Fruit fly (Drosophila melanogaster) whole organism, embryonic: Measurements from ENCODE around the gene ash1.

Source experiments
- Abd-B ChIP-seq: fragments of 200-800 bp; sonication (Bioruptor generic); optimal IDR thresholded peaks from 2 replicates; lab custom pipeline; 2018; ENCODE audit warnings: missing biosample characterization, mild to moderate bottlenecking, missing genetic modification characterization, moderate library complexity
- Ada2b ChIP-seq: fragments of 200-800 bp; sonication (Bioruptor generic); IDR thresholded peaks from 2 replicates; pipeline ENCODE4 v1.3.6; 2022; ENCODE audit warnings: missing biosample characterization, missing genetic modification characterization
- Adf1 ChIP-seq: fragments of 200-800 bp; sonication (Bioruptor generic); IDR thresholded peaks from 2 replicates; pipeline ENCODE4 v1.3.6; 2022; ENCODE audit warnings: missing biosample characterization, missing genetic modification characterization
- Blimp-1 ChIP-seq: fragments of 200-800 bp; sonication (Bioruptor generic); optimal IDR thresholded peaks from 3 replicates; lab custom pipeline; 2018; ENCODE audit warnings: missing biosample characterization, missing genetic modification characterization, mild to moderate bottlenecking, moderate library complexity, missing genetic modification reagents
- CG11085 ChIP-seq: fragments of 200-800 bp; sonication (Bioruptor generic); IDR thresholded peaks from 2 replicates; pipeline ENCODE4 v1.3.6; 2022; ENCODE audit warnings: missing biosample characterization, missing genetic modification characterization
- CG11504 ChIP-seq: fragments of 200-800 bp; sonication (Bioruptor generic); optimal IDR thresholded peaks from 3 replicates; lab custom pipeline; 2019; ENCODE audit warnings: missing biosample characterization, mild to moderate bottlenecking, missing genetic modification characterization, moderate library complexity
- CG11696 ChIP-seq: fragments of 200-800 bp; sonication (Bioruptor generic); IDR thresholded peaks from 2 replicates; pipeline ENCODE4 v1.3.6; 2022; ENCODE audit warnings: missing biosample characterization, missing genetic modification characterization
- CG1602 ChIP-seq: fragments of 200-800 bp; sonication (Bioruptor generic); optimal IDR thresholded peaks from 3 replicates; lab custom pipeline; 2016; ENCODE audit warnings: missing biosample characterization, missing genetic modification characterization
- CG1647 ChIP-seq: fragments of 200-800 bp; sonication (Bioruptor generic); optimal IDR thresholded peaks from 3 replicates; lab custom pipeline; 2016; ENCODE audit warnings: missing biosample characterization, missing genetic modification characterization
- CG18011 ChIP-seq: fragments of 200-800 bp; sonication (Bioruptor generic); optimal IDR thresholded peaks from 2 replicates; lab custom pipeline; 2017; ENCODE audit warnings: missing biosample characterization, missing genetic modification characterization, mild to moderate bottlenecking, moderate library complexity, missing genotype
- CG18262 ChIP-seq: fragments of 200-800 bp; optimal IDR thresholded peaks from 3 replicates; lab custom pipeline; 2019; ENCODE audit warnings: missing biosample characterization, mild to moderate bottlenecking, missing genetic modification characterization, moderate library complexity
- CG18599 ChIP-seq: fragments of 200-800 bp; sonication (Bioruptor generic); optimal IDR thresholded peaks from 3 replicates; lab custom pipeline; 2017; ENCODE audit warnings: missing biosample characterization, missing genetic modification characterization, mild to moderate bottlenecking, moderate library complexity, missing genetic modification reagents
- CG18619 ChIP-seq: fragments of 200-800 bp; sonication (Bioruptor generic); optimal IDR thresholded peaks from 3 replicates; lab custom pipeline; 2017; ENCODE audit warnings: missing biosample characterization, mild to moderate bottlenecking, missing genetic modification characterization
- CG18764 ChIP-seq: fragments of 200-800 bp; sonication (Bioruptor generic); optimal IDR thresholded peaks from 3 replicates; lab custom pipeline; 2016; ENCODE audit warnings: missing biosample characterization, missing genetic modification characterization
- CG30431 ChIP-seq: fragments of 200-800 bp; sonication (Bioruptor generic); optimal IDR thresholded peaks from 2 replicates; lab custom pipeline; 2017; ENCODE audit warnings: missing biosample characterization, missing genetic modification characterization
- CG4282 ChIP-seq: fragments of 200-800 bp; sonication (Bioruptor generic); optimal IDR thresholded peaks from 2 replicates; lab custom pipeline; 2016; ENCODE audit warnings: missing biosample characterization, missing genetic modification characterization
- CG7987 ChIP-seq: fragments of 200-800 bp; sonication (Bioruptor generic); optimal IDR thresholded peaks from 2 replicates; lab custom pipeline; 2018; ENCODE audit warnings: missing biosample characterization, mild to moderate bottlenecking, missing genetic modification characterization, moderate library complexity
- CG8281 ChIP-seq: fragments of 200-800 bp; sonication (Bioruptor generic); optimal IDR thresholded peaks from 2 replicates; lab custom pipeline; 2018; ENCODE audit warnings: missing biosample characterization, mild to moderate bottlenecking, missing genetic modification characterization, moderate library complexity
- CG9817 ChIP-seq: fragments of 200-800 bp; sonication (Bioruptor generic); optimal IDR thresholded peaks from 2 replicates; lab custom pipeline; 2018; ENCODE audit warnings: missing biosample characterization, mild to moderate bottlenecking, missing genetic modification characterization, moderate library complexity
- CkIIα-i1 ChIP-seq: fragments of 200-800 bp; sonication (Bioruptor generic); IDR thresholded peaks from 2 replicates; pipeline ENCODE4 v1.3.6; 2022; ENCODE audit warnings: missing biosample characterization, missing genetic modification characterization
- CoRest ChIP-seq: fragments of 200-800 bp; sonication (Bioruptor generic); optimal IDR thresholded peaks from 3 replicates; lab custom pipeline; 2018; ENCODE audit warnings: missing biosample characterization, mild to moderate bottlenecking, missing genetic modification characterization, moderate library complexity
- Deaf1 ChIP-seq: fragments of 200-800 bp; optimal IDR thresholded peaks from 3 replicates; lab custom pipeline; 2019; ENCODE audit warnings: missing biosample characterization, mild to moderate bottlenecking, missing genetic modification characterization, moderate library complexity
- Dip3 ChIP-seq: fragments of 200-800 bp; sonication (Bioruptor generic); optimal IDR thresholded peaks from 3 replicates; lab custom pipeline; 2016; ENCODE audit warnings: missing biosample characterization, missing genetic modification characterization
- Doc3 ChIP-seq: fragments of 200-800 bp; sonication (Bioruptor generic); IDR thresholded peaks from 3 replicates; pipeline ENCODE4 v1.3.6; 2022; ENCODE audit warnings: missing biosample characterization, missing genetic modification characterization; ENCODE audit not compliant: partially characterized antibody
- GATAe ChIP-seq: fragments of 200-800 bp; sonication (Bioruptor generic); conservative IDR thresholded peaks from 2 replicates; pipeline ENCODE4 v1.3.6; 2022; ENCODE audit warnings: missing biosample characterization, missing genetic modification characterization
- H15 ChIP-seq: fragments of 200-800 bp; sonication (Bioruptor generic); IDR thresholded peaks from 3 replicates; pipeline ENCODE4 v1.3.6; 2022; ENCODE audit warnings: missing biosample characterization, missing genetic modification characterization
- Kr ChIP-seq: fragments of 200-800 bp; sonication (Bioruptor generic); optimal IDR thresholded peaks from 2 replicates; lab custom pipeline; 2017; ENCODE audit warnings: missing biosample characterization, mild to moderate bottlenecking, missing genetic modification characterization
- Meics ChIP-seq: fragments of 200-800 bp; sonication (Bioruptor generic); optimal IDR thresholded peaks from 2 replicates; lab custom pipeline; 2017; ENCODE audit warnings: missing biosample characterization, mild to moderate bottlenecking, missing genetic modification characterization
- NC2α ChIP-seq: fragments of 200-800 bp; sonication (Bioruptor generic); optimal IDR thresholded peaks from 2 replicates; lab custom pipeline; 2016; ENCODE audit warnings: missing biosample characterization, missing genetic modification characterization
- NK7.1 ChIP-seq: fragments of 200-800 bp; sonication (Bioruptor generic); optimal IDR thresholded peaks from 3 replicates; lab custom pipeline; 2016; ENCODE audit warnings: missing biosample characterization, missing genetic modification characterization
- Nf-YA ChIP-seq: fragments of 200-800 bp; sonication (Bioruptor generic); IDR thresholded peaks from 2 replicates; pipeline ENCODE4 v1.3.6; 2022; ENCODE audit warnings: missing biosample characterization, missing genetic modification characterization
- NfI ChIP-seq: fragments of 200-800 bp; sonication (Bioruptor generic); optimal IDR thresholded peaks from 3 replicates; lab custom pipeline; 2018; ENCODE audit warnings: missing biosample characterization, mild to moderate bottlenecking, missing genetic modification characterization, moderate library complexity
- Pdp1 ChIP-seq, 2 experiments: fragments of 200-800 bp; sonication (Bioruptor generic); optimal IDR thresholded peaks; 3 replicates each; lab custom pipeline; 2016; ENCODE audit warnings: missing biosample characterization in 2 of 2, missing genetic modification characterization in 2 of 2, mild to moderate bottlenecking in 1 of 2, moderate library complexity in 1 of 2
- Ravus ChIP-seq: fragments of 200-800 bp; sonication (Bioruptor generic); IDR thresholded peaks from 2 replicates; pipeline ENCODE4 v1.3.6; 2022; ENCODE audit warnings: missing biosample characterization, missing genetic modification characterization
- Rx ChIP-seq: fragments of 200-800 bp; sonication (Bioruptor generic); IDR thresholded peaks from 2 replicates; pipeline ENCODE4 v1.3.6; 2022; ENCODE audit warnings: missing biosample characterization, missing genetic modification characterization
- YL-1 ChIP-seq: fragments of 200-800 bp; sonication (Bioruptor generic); optimal IDR thresholded peaks from 3 replicates; lab custom pipeline; 2017; ENCODE audit warnings: missing biosample characterization, mild to moderate bottlenecking, missing genetic modification characterization
- bigmax ChIP-seq: fragments of 200-800 bp; sonication (Bioruptor generic); optimal IDR thresholded peaks from 2 replicates; lab custom pipeline; 2018; ENCODE audit warnings: missing biosample characterization, mild to moderate bottlenecking, missing genetic modification characterization
- chif ChIP-seq, 2 experiments: fragments of 200-800 bp; sonication (Bioruptor generic); optimal IDR thresholded peaks; 3 replicates each; lab custom pipeline; 2016; ENCODE audit warnings: missing biosample characterization in 2 of 2, missing genetic modification characterization in 2 of 2
- chn ChIP-seq: fragments of 200-800 bp; sonication (Bioruptor generic); optimal IDR thresholded peaks from 2 replicates; lab custom pipeline; 2016; ENCODE audit warnings: missing biosample characterization, missing genetic modification characterization
- da ChIP-seq: fragments of 200-800 bp; sonication (Bioruptor generic); optimal IDR thresholded peaks from 2 replicates; lab custom pipeline; 2016; ENCODE audit warnings: missing biosample characterization, missing genetic modification characterization
- emc ChIP-seq: fragments of 200-800 bp; sonication (Bioruptor generic); optimal IDR thresholded peaks from 2 replicates; lab custom pipeline; 2016; ENCODE audit warnings: missing biosample characterization, missing genetic modification characterization
- fd102C ChIP-seq: fragments of 200-800 bp; sonication (Bioruptor generic); optimal IDR thresholded peaks from 2 replicates; lab custom pipeline; 2018; ENCODE audit warnings: missing biosample characterization, mild to moderate bottlenecking, missing genetic modification characterization, moderate library complexity
- hb ChIP-seq: fragments of 200-800 bp; sonication (Bioruptor generic); IDR thresholded peaks from 3 replicates; pipeline ENCODE4 v1.3.6; 2022; ENCODE audit warnings: missing biosample characterization, missing genetic modification characterization; ENCODE audit not compliant: partially characterized antibody
- knrl ChIP-seq: fragments of 200-800 bp; sonication (Bioruptor generic); IDR thresholded peaks from 3 replicates; pipeline ENCODE4 v1.3.6; 2022; ENCODE audit warnings: missing biosample characterization, missing genetic modification characterization; ENCODE audit not compliant: partially characterized antibody
- lov ChIP-seq, 2 experiments: fragments of 200-800 bp in 1 of 2; fragments of >200 bp in 1 of 2; sonication (Bioruptor generic) in 1 of 2; IDR thresholded peaks in 1 of 2; optimal IDR thresholded peaks in 1 of 2; 2 replicates in 1 of 2; 3 replicates in 1 of 2; pipeline versions ENCODE4 v1.3.6 to Lab custom; 2017 to 2022; ENCODE audit warnings: missing biosample characterization in 1 of 2, missing genetic modification characterization in 1 of 2
- nau ChIP-seq: fragments of 200-800 bp; sonication (Bioruptor generic); optimal IDR thresholded peaks from 3 replicates; lab custom pipeline; 2017; ENCODE audit warnings: missing biosample characterization, mild to moderate bottlenecking, missing genetic modification characterization, missing genetic modification reagents
- org-1 ChIP-seq: fragments of 200-800 bp; sonication (Bioruptor generic); optimal IDR thresholded peaks from 2 replicates; lab custom pipeline; 2017; ENCODE audit warnings: missing biosample characterization, missing genetic modification characterization
- pho ChIP-seq: fragments of 200-800 bp; sonication (Bioruptor generic); optimal IDR thresholded peaks from 2 replicates; lab custom pipeline; 2016; ENCODE audit warnings: missing biosample characterization, missing genetic modification characterization
- slou ChIP-seq: fragments of 200-800 bp; sonication (Bioruptor generic); optimal IDR thresholded peaks from 3 replicates; lab custom pipeline; 2016; ENCODE audit warnings: missing biosample characterization, missing genetic modification characterization

The ash1 gene

DNA sequence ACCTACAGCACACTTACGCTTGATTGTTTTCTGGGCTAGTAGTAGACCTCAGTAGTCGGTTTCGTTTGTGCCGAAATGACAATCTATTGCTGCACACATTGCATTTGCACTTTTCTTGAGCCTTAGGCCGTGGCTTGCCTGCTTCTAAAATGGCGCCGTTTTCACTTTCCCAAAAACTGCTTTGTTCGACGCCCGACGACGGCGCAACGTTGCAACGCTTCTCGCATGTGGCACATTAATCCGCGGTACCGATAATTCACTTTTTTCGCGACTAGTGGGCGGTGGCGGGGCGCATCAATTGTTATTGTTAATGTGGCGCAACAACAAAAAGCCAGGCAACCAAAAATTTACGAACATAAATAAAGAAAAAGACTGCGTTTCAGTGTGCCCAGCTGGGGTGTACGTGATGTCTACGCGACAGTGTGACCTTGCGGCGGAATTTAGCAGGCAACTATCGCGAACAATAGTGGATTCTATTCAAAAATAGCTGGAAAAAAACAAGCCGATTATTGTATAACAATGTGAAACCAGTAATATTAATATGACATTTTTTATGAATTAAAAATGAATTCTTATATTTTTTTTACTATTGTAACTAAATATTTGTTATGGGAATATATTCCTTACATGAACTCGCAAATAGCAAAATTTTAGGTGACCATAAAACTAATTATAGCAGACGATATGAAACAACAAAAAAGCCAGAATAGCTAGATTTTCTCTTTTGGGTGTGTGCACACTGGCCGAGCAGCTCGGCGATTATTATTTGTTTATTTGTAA, at the start of gene ash1, which contains the start of gene Taf6 (continued):
- TF ChIP-seq CG30431 (GFP tag; lab: Kevin White, UChicago), result no peak
- TF ChIP-seq Kr (GFP tag; lab: Kevin White, UChicago), result no peak
- TF ChIP-seq CG9817 (tag; lab: Kevin White, UChicago), result no peak
- TF ChIP-seq NfI (GFP tag; lab: Kevin White, UChicago), result no peak
- TF ChIP-seq H15 (GFP tag; lab: Robert Waterston, UW), result no peak
- no peak for TF ChIP-seq CG18619 (GFP tag; lab: Kevin White, UChicago)
- peak; percentile 72 for TF ChIP-seq hb (GFP tag; lab: Robert Waterston, UW)
- TF ChIP-seq CG8281 (tag; lab: Kevin White, UChicago), result no peak
- no peak for TF ChIP-seq Deaf1 (tag; lab: Kevin White, UChicago)
- TF ChIP-seq CoRest (tag; lab: Kevin White, UChicago), result peak; percentile 48
- TF ChIP-seq CG18262 (tag; lab: Kevin White, UChicago), result no peak
- TF ChIP-seq CG4282 (GFP tag; lab: Kevin White, UChicago), result no peak
- TF ChIP-seq Blimp-1, result peak; percentile 81
- TF ChIP-seq CG18599, result no peak
- no peak for TF ChIP-seq NK7.1 (GFP tag; lab: Kevin White, UChicago)
- no peak for TF ChIP-seq Ada2b
- TF ChIP-seq CG7987, result no peak
- TF ChIP-seq Doc3 (GFP tag; lab: Robert Waterston, UW), result peak; percentile 70
- no peak for TF ChIP-seq CG11085
- no peak for TF ChIP-seq Rx (GFP tag; lab: Robert Waterston, UW)
- no peak for TF ChIP-seq CkIIα-i1 (GFP tag; lab: Robert Waterston, UW)
- no peak for TF ChIP-seq pho (GFP tag; lab: Kevin White, UChicago)
- no peak for TF ChIP-seq CG1602 (GFP tag; lab: Kevin White, UChicago)
- TF ChIP-seq Nf-YA (GFP tag; lab: Robert Waterston, UW), result no peak
- no peak for TF ChIP-seq slou (GFP tag; lab: Kevin White, UChicago)
- TF ChIP-seq CG18011, result no peak
- TF ChIP-seq YL-1, result peak; percentile 84
- TF ChIP-seq chn (GFP tag; lab: Kevin White, UChicago), result no peak
- no peak for TF ChIP-seq da (GFP tag; lab: Kevin White, UChicago)
- TF ChIP-seq GATAe (GFP tag; lab: Robert Waterston, UW), result no peak
- no peak for TF ChIP-seq org-1
- peak; percentile 84 for TF ChIP-seq Abd-B (GFP tag; lab: Kevin White, UChicago)
- TF ChIP-seq NC2α (GFP tag; lab: Kevin White, UChicago), result no peak
- peak in 1 of 2 experiments; percentile 75 for TF ChIP-seq Pdp1 (GFP tag; optimal IDR thresholded peaks at IDR 0.05; lab: Kevin White, UChicago)
- peak; percentile 72 for TF ChIP-seq CG11504 (tag; lab: Kevin White, UChicago)
- TF ChIP-seq nau (GFP tag; lab: Kevin White, UChicago), result no peak
- TF ChIP-seq bigmax (GFP tag; lab: Kevin White, UChicago), result no peak
- TF ChIP-seq chif (GFP tag; optimal IDR thresholded peaks at IDR 0.05; lab: Kevin White, UChicago), result no peak
- no peak for TF ChIP-seq Dip3 (GFP tag; lab: Kevin White, UChicago)
- no peak for TF ChIP-seq CG1647 (GFP tag; lab: Kevin White, UChicago)
- no peak for TF ChIP-seq Adf1
- no peak for TF ChIP-seq lov (optimal IDR thresholded peaks at IDR 0.05; lab: Kevin White, UChicago)
- no peak for TF ChIP-seq lov (GFP tag; IDR thresholded peaks at IDR 0.05; lab: Robert Waterston, UW)
- no peak for TF ChIP-seq Meics (GFP tag; lab: Kevin White, UChicago)
- TF ChIP-seq Ravus (GFP tag; lab: Robert Waterston, UW), result no peak
- TF ChIP-seq knrl (GFP tag; lab: Robert Waterston, UW), result peak; percentile 84
- no peak for TF ChIP-seq fd102C (GFP tag; lab: Kevin White, UChicago)
- TF ChIP-seq emc (GFP tag; lab: Kevin White, UChicago), result no peak
- TF ChIP-seq CG11696 (GFP tag; lab: Robert Waterston, UW), result no peak
- TF ChIP-seq CG18764, result no peak
